Worm (Caenorhabditis elegans): ENCODE data around the gene Y53C12A.3.

ce11 chrII:9665577-9665976 lies 40.5 kb downstream of the Y53C12A.3 start, which contains the start of gene ZK1320.5:
- TF ChIP-seq W03F9.2 (tag; optimal IDR thresholded peaks at IDR 0.05) (no peak), dao-5 (tag; optimal IDR thresholded peaks at IDR 0.05) (no peak)
